Fruit fly (Drosophila melanogaster) whole organism, embryonic: Measurements from ENCODE around the gene Atx-1.

Source experiments
- Bteb2 ChIP-seq: fragments of 200-800 bp; sonication (Bioruptor generic); optimal IDR thresholded peaks from 2 replicates; lab custom pipeline; 2016; ENCODE audit warnings: missing biosample characterization, missing genetic modification characterization
- CG11247 ChIP-seq: fragments of 200-800 bp; sonication (Bioruptor generic); IDR thresholded peaks from 2 replicates; pipeline ENCODE4 v1.3.6; 2022; ENCODE audit warnings: missing biosample characterization, missing genetic modification characterization
- CG12769 ChIP-seq: fragments of 200-800 bp; sonication (Bioruptor generic); optimal IDR thresholded peaks from 2 replicates; lab custom pipeline; 2019; ENCODE audit warnings: missing biosample characterization, mild to moderate bottlenecking, missing genetic modification characterization, moderate library complexity
- CG13894 ChIP-seq: fragments of 200-800 bp; sonication (Bioruptor generic); optimal IDR thresholded peaks from 3 replicates; lab custom pipeline; 2018; ENCODE audit warnings: missing biosample characterization, mild to moderate bottlenecking, missing genetic modification characterization, moderate library complexity
- CG14667 ChIP-seq: fragments of 200-800 bp; sonication (Bioruptor generic); IDR thresholded peaks from 2 replicates; pipeline ENCODE4 v1.3.6; 2022; ENCODE audit warnings: missing biosample characterization, missing genetic modification characterization
- CG14860 ChIP-seq: fragments of 200-800 bp; sonication (Bioruptor generic); IDR thresholded peaks from 3 replicates; pipeline ENCODE4 v1.3.6; 2022; ENCODE audit warnings: missing biosample characterization, missing genetic modification characterization; ENCODE audit not compliant: partially characterized antibody
- CG1647 ChIP-seq: fragments of 200-800 bp; sonication (Bioruptor generic); optimal IDR thresholded peaks from 3 replicates; lab custom pipeline; 2016; ENCODE audit warnings: missing biosample characterization, missing genetic modification characterization
- CG16779 ChIP-seq: fragments of 200-800 bp; sonication (Bioruptor generic); IDR thresholded peaks from 2 replicates; pipeline ENCODE4 v1.3.6; 2022; ENCODE audit warnings: missing biosample characterization, missing genetic modification characterization
- CG17186 ChIP-seq: fragments of 200-800 bp; sonication (Bioruptor generic); optimal IDR thresholded peaks from 3 replicates; lab custom pipeline; 2017; ENCODE audit warnings: missing biosample characterization, missing genetic modification reagents, missing genetic modification characterization
- CG1792 ChIP-seq: fragments of 200-800 bp; sonication (Bioruptor generic); optimal IDR thresholded peaks from 2 replicates; lab custom pipeline; 2016; ENCODE audit warnings: missing biosample characterization, missing genetic modification characterization
- CG2875 ChIP-seq: fragments of 200-800 bp; sonication (Bioruptor generic); optimal IDR thresholded peaks from 2 replicates; lab custom pipeline; 2017; ENCODE audit warnings: missing biosample characterization, mild to moderate bottlenecking, missing genetic modification characterization, missing genetic modification reagents
- CG31224 ChIP-seq: fragments of 200-800 bp; sonication (Bioruptor generic); IDR thresholded peaks from 2 replicates; pipeline ENCODE4 v1.3.6; 2022; ENCODE audit warnings: missing biosample characterization, missing genetic modification characterization
- CG32532 ChIP-seq: fragments of 200-800 bp; sonication (Bioruptor generic); IDR thresholded peaks from 2 replicates; pipeline ENCODE4 v1.3.6; 2022; ENCODE audit warnings: missing biosample characterization, missing genetic modification characterization
- CG33213 ChIP-seq: fragments of 200-800 bp; sonication (Bioruptor generic); optimal IDR thresholded peaks from 3 replicates; lab custom pipeline; 2016; ENCODE audit warnings: missing biosample characterization, missing genetic modification characterization
- CG3407 ChIP-seq: fragments of 200-800 bp; sonication (Bioruptor generic); optimal IDR thresholded peaks from 2 replicates; lab custom pipeline; 2018; ENCODE audit warnings: missing biosample characterization, mild to moderate bottlenecking, missing genetic modification characterization
- CG34224 ChIP-seq: fragments of 200-800 bp; sonication (Bioruptor generic); IDR thresholded peaks from 3 replicates; pipeline ENCODE4 v1.3.6; 2022; ENCODE audit warnings: missing biosample characterization, missing genetic modification characterization; ENCODE audit not compliant: partially characterized antibody
- CG34422 ChIP-seq: fragments of 200-800 bp; sonication (Bioruptor generic); IDR thresholded peaks from 3 replicates; pipeline ENCODE4 v1.3.6; 2022; ENCODE audit warnings: missing biosample characterization, missing genetic modification characterization
- CG7357 ChIP-seq: fragments of 200-800 bp; sonication (Bioruptor generic); IDR thresholded peaks from 3 replicates; pipeline ENCODE4 v1.3.6; 2022; ENCODE audit warnings: missing biosample characterization, missing genetic modification characterization
- CG7372 ChIP-seq: fragments of 200-800 bp; sonication (Bioruptor generic); IDR thresholded peaks from 2 replicates; pipeline ENCODE4 v1.3.6; 2022; ENCODE audit warnings: missing biosample characterization, missing genetic modification characterization
- CG7786 ChIP-seq: fragments of 200-800 bp; sonication (Bioruptor generic); optimal IDR thresholded peaks from 2 replicates; lab custom pipeline; 2016; ENCODE audit warnings: missing biosample characterization, missing genetic modification characterization
- CG7839 ChIP-seq: fragments of 200-800 bp; sonication (Bioruptor generic); optimal IDR thresholded peaks from 3 replicates; lab custom pipeline; 2018; ENCODE audit warnings: missing biosample characterization, mild to moderate bottlenecking, missing genetic modification characterization, moderate library complexity
- CG9437 ChIP-seq: fragments of 200-800 bp; sonication (Bioruptor generic); optimal IDR thresholded peaks from 2 replicates; lab custom pipeline; 2018; ENCODE audit warnings: missing biosample characterization, mild to moderate bottlenecking, missing genetic modification characterization
- CG9797 ChIP-seq: fragments of 200-800 bp; sonication (Bioruptor generic); optimal IDR thresholded peaks from 3 replicates; lab custom pipeline; 2018; ENCODE audit warnings: missing biosample characterization, mild to moderate bottlenecking, missing genetic modification characterization
- D19B ChIP-seq: fragments of 200-800 bp; sonication (Bioruptor generic); optimal IDR thresholded peaks from 2 replicates; lab custom pipeline; 2017; ENCODE audit warnings: missing biosample characterization, mild to moderate bottlenecking, missing genetic modification characterization
- Dip2 ChIP-seq: fragments of 200-800 bp; sonication (Bioruptor generic); IDR thresholded peaks from 2 replicates; pipeline ENCODE4 v1.3.6; 2022; ENCODE audit warnings: missing biosample characterization, missing genetic modification characterization
- Eip74EF ChIP-seq, 2 experiments: fragments of 200-800 bp in 1 of 2; fragments of >200 bp in 1 of 2; sonication (Bioruptor generic) in 1 of 2; optimal IDR thresholded peaks; 2 replicates each; lab custom pipeline; 2017 to 2019; ENCODE audit warnings: missing biosample characterization in 2 of 2, missing genetic modification characterization in 2 of 2, mild to moderate bottlenecking in 1 of 2, moderate library complexity in 1 of 2
- HLH3B ChIP-seq: fragments of 200-800 bp; sonication (Bioruptor generic); IDR thresholded peaks from 2 replicates; pipeline ENCODE4 v1.3.6; 2022; ENCODE audit warnings: missing biosample characterization, missing genetic modification characterization
- Hmx ChIP-seq: fragments of 200-800 bp; sonication (Bioruptor generic); optimal IDR thresholded peaks from 2 replicates; lab custom pipeline; 2016; ENCODE audit warnings: missing biosample characterization, missing genetic modification characterization
- MBD-R2 ChIP-seq: fragments of 200-800 bp; sonication (Bioruptor generic); IDR thresholded peaks from 2 replicates; pipeline ENCODE4 v1.3.6; 2022; ENCODE audit warnings: missing biosample characterization, missing genetic modification characterization
- Neu2 ChIP-seq: fragments of 200-800 bp; sonication (Bioruptor generic); optimal IDR thresholded peaks from 3 replicates; lab custom pipeline; 2016; ENCODE audit warnings: missing biosample characterization, missing genetic modification characterization, borderline replicate concordance
- Nf-YB ChIP-seq: fragments of 200-800 bp; sonication (Bioruptor generic); optimal IDR thresholded peaks from 3 replicates; lab custom pipeline; 2019; ENCODE audit warnings: missing biosample characterization, mild to moderate bottlenecking, missing genetic modification characterization, moderate library complexity
- Sox100B ChIP-seq: fragments of 200-800 bp; sonication (Bioruptor generic); optimal IDR thresholded peaks from 3 replicates; lab custom pipeline; 2018; ENCODE audit warnings: missing biosample characterization, mild to moderate bottlenecking, missing genetic modification characterization
- TFAM ChIP-seq: fragments of 200-800 bp; sonication (Bioruptor generic); optimal IDR thresholded peaks from 2 replicates; lab custom pipeline; 2017; ENCODE audit warnings: missing biosample characterization, missing genetic modification characterization, inconsistent platforms
- bbx ChIP-seq: fragments of 200-800 bp; sonication (Bioruptor generic); IDR thresholded peaks from 2 replicates; pipeline ENCODE4 v1.3.6; 2022; ENCODE audit warnings: missing biosample characterization, missing genetic modification characterization; ENCODE audit not compliant: partially characterized antibody
- bigmax ChIP-seq: fragments of 200-800 bp; sonication (Bioruptor generic); optimal IDR thresholded peaks from 2 replicates; lab custom pipeline; 2018; ENCODE audit warnings: missing biosample characterization, mild to moderate bottlenecking, missing genetic modification characterization
- bsh ChIP-seq, 2 experiments: fragments of 200-800 bp; sonication (Bioruptor generic); optimal IDR thresholded peaks; 2 replicates each; lab custom pipeline; 2017 to 2018; ENCODE audit warnings: mild to moderate bottlenecking in 2 of 2, missing biosample characterization in 2 of 2, missing genetic modification characterization in 2 of 2, moderate library complexity in 1 of 2
- btn ChIP-seq: fragments of 200-800 bp; sonication (Bioruptor generic); optimal IDR thresholded peaks from 2 replicates; lab custom pipeline; 2016; ENCODE audit warnings: missing biosample characterization, missing genetic modification characterization
- cato ChIP-seq: fragments of 200-800 bp; sonication (Bioruptor generic); optimal IDR thresholded peaks from 2 replicates; lab custom pipeline; 2016; ENCODE audit warnings: missing biosample characterization, missing genetic modification characterization, borderline replicate concordance
- dmrt11E ChIP-seq: fragments of 200-800 bp; sonication (Bioruptor generic); optimal IDR thresholded peaks from 3 replicates; lab custom pipeline; 2018; ENCODE audit warnings: missing biosample characterization, mild to moderate bottlenecking, missing genetic modification characterization, moderate library complexity
- fd96Cb ChIP-seq: fragments of 200-800 bp; sonication (Bioruptor generic); optimal IDR thresholded peaks from 2 replicates; lab custom pipeline; 2018; ENCODE audit warnings: missing biosample characterization, mild to moderate bottlenecking, missing genetic modification characterization, moderate library complexity
- gro ChIP-seq: fragments of 200-800 bp; sonication (Bioruptor generic); optimal IDR thresholded peaks from 2 replicates; lab custom pipeline; 2016; ENCODE audit warnings: missing biosample characterization, missing genetic modification characterization
- gsb-n ChIP-seq: fragments of 200-800 bp; sonication (Bioruptor generic); optimal IDR thresholded peaks from 3 replicates; lab custom pipeline; 2018; ENCODE audit warnings: missing biosample characterization, mild to moderate bottlenecking, missing genetic modification characterization
- inv ChIP-seq: fragments of 200-800 bp; sonication (Bioruptor generic); IDR thresholded peaks from 2 replicates; pipeline ENCODE4 v1.3.6; 2022; ENCODE audit warnings: missing biosample characterization, missing genetic modification characterization; ENCODE audit not compliant: partially characterized antibody
- pfk ChIP-seq: fragments of 200-800 bp; sonication (Bioruptor generic); optimal IDR thresholded peaks from 2 replicates; lab custom pipeline; 2018; ENCODE audit warnings: missing biosample characterization, mild to moderate bottlenecking, missing genetic modification characterization, moderate library complexity
- phol ChIP-seq: fragments of 200-800 bp; sonication (Bioruptor generic); optimal IDR thresholded peaks from 3 replicates; lab custom pipeline; 2018; ENCODE audit warnings: missing biosample characterization, mild to moderate bottlenecking, missing genetic modification characterization, moderate library complexity
- pum ChIP-seq: fragments of 200-800 bp; sonication (Bioruptor generic); optimal IDR thresholded peaks from 2 replicates; lab custom pipeline; 2016; ENCODE audit warnings: missing biosample characterization, missing genetic modification characterization
- rib ChIP-seq: fragments of 200-800 bp; sonication (Bioruptor generic); IDR thresholded peaks from 2 replicates; pipeline ENCODE4 v1.3.6; 2022; ENCODE audit warnings: missing biosample characterization, missing genetic modification characterization
- sim ChIP-seq: fragments of 200-800 bp; sonication (Bioruptor generic); IDR thresholded peaks from 2 replicates; pipeline ENCODE4 v1.3.6; 2022; ENCODE audit warnings: missing biosample characterization, missing genetic modification characterization
- trh ChIP-seq: fragments of 200-800 bp; sonication (Bioruptor generic); optimal IDR thresholded peaks from 2 replicates; lab custom pipeline; 2016; ENCODE audit warnings: missing biosample characterization, missing genetic modification characterization
- vfl ChIP-seq: fragments of 200-800 bp; sonication (Bioruptor generic); optimal IDR thresholded peaks from 2 replicates; lab custom pipeline; 2016; ENCODE audit warnings: missing biosample characterization, missing genetic modification characterization

The Atx-1 gene

dm6 chrX:6794190-6794589, 28.8 kb upstream of the Atx-1 start (continued):
- TF ChIP-seq CG17186 (GFP tag; lab: Kevin White, UChicago) (peak; percentile 15), trh (GFP tag; lab: Kevin White, UChicago) (peak; percentile 35), CG32532 (GFP tag; lab: Robert Waterston, UW) (peak; percentile 86), pfk (GFP tag; lab: Kevin White, UChicago) (no peak), Bteb2 (peak; percentile 77), rib (0 out of 2 replicates have a peak, but pooled peaks have one; percentile 58), CG16779 (GFP tag; lab: Robert Waterston, UW) (peak; percentile 87), pum (GFP tag; lab: Kevin White, UChicago) (peak; percentile 56), CG13894 (tag; lab: Kevin White, UChicago) (peak; percentile 31), gro (GFP tag; lab: Kevin White, UChicago) (peak; percentile 78), btn (GFP tag; lab: Kevin White, UChicago) (peak; percentile 51), CG14860 (GFP tag; lab: Robert Waterston, UW) (no peak), bbx (GFP tag; lab: Robert Waterston, UW) (no peak), CG2875 (GFP tag; lab: Kevin White, UChicago) (peak; percentile 67), vfl (GFP tag; lab: Kevin White, UChicago) (peak; percentile 75), Eip74EF (GFP tag; optimal IDR thresholded peaks at IDR 0.05; lab: Kevin White, UChicago) (peak in 1 of 2 experiments; percentile 67), dmrt11E (tag; lab: Kevin White, UChicago) (peak; percentile 42), CG7357 (peak; percentile 67; the same call in 2 of the 3 replicates), CG31224 (peak; percentile 77), CG33213 (GFP tag; lab: Kevin White, UChicago) (peak; percentile 82), CG34224 (GFP tag; lab: Robert Waterston, UW) (no peak), sim (GFP tag; lab: Robert Waterston, UW) (peak; percentile 59; the same call in 1 of the 2 replicates), Sox100B (GFP tag; lab: Kevin White, UChicago) (peak; percentile 66), HLH3B (GFP tag; lab: Robert Waterston, UW) (peak; percentile 84), TFAM (no peak), bsh (GFP tag; optimal IDR thresholded peaks at IDR 0.05; lab: Kevin White, UChicago) (peak in 1 of 2 experiments; percentile 69), fd96Cb (peak; percentile 79), CG1647 (GFP tag; lab: Kevin White, UChicago) (peak; percentile 78), bigmax (no peak), CG9797 (GFP tag; lab: Kevin White, UChicago) (no peak), CG11247 (GFP tag; lab: Robert Waterston, UW) (peak; percentile 81), D19B (peak; percentile 72), CG7372 (GFP tag; lab: Robert Waterston, UW) (peak; percentile 76), CG3407 (peak; percentile 13), CG34422 (GFP tag; lab: Robert Waterston, UW) (peak; percentile 87), CG7839 (tag; lab: Kevin White, UChicago) (peak; percentile 89), CG7786 (peak; percentile 80), cato (GFP tag; lab: Kevin White, UChicago) (no peak), CG1792 (GFP tag; lab: Kevin White, UChicago) (peak; percentile 67), gsb-n (tag; lab: Kevin White, UChicago) (peak; percentile 52), CG14667 (GFP tag; lab: Robert Waterston, UW) (peak; percentile 74), Neu2 (GFP tag; lab: Kevin White, UChicago) (peak; percentile 50), Hmx (GFP tag; lab: Kevin White, UChicago) (no peak), CG9437 (peak; percentile 64), CG12769 (peak; percentile 93), Dip2 (GFP tag; lab: Robert Waterston, UW) (no peak), phol (tag; lab: Kevin White, UChicago) (peak; percentile 75), MBD-R2 (GFP tag; lab: Robert Waterston, UW) (peak; percentile 48; the same call in 1 of the 2 replicates), Nf-YB (GFP tag; lab: Kevin White, UChicago) (peak; percentile 58), inv (GFP tag; lab: Robert Waterston, UW) (no peak)
